Fruit fly (Drosophila melanogaster): ENCODE data around the gene GATAd.
A peak's percentile ranks its signal among the peaks of the same experiment; 100 is the strongest.

Gene GATAd

DNA sequence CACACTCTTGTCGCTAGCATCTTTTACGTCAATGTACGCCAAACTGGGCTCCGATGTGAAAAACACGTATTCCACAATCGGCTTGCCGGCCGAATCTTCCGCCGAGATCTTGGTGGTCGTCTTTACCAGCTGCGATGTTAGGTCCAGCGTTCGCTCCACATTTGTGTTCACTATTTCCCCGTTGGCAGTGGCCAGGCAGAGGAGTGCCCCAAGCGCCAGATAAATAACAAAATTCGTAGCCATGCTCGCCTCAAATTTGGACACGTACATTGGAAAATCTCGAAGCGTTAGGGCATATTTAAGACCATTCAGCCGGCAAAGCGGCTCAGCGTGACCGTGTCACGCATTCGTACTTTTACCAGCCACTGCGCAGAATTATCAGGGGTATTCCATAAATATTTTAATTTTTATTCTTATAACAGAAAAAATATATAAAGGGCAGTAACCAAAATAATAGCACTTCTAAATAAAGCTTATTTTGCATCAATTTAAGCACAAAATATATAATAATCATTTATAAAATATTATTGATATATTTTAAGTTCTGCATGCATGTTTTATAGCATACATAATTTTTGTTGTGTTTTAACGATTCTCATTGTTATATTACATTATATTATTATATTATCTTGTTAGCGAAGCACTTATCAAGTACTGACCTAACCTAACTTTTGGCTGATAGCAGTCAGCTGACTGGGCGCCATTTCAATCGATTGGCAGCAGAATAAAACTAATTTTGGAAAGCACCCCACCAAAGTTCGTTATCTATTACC, 42.1 kb downstream of the GATAd start, which contains the start of the genes CG33303 and dpr19 (continued):
- TF ChIP-seq Doc2 (GFP tag; IDR thresholded peaks at IDR 0.05) (no peak), Ssrp (tag; optimal IDR thresholded peaks at IDR 0.05) (peak; percentile 77), CG6683 (GFP tag; optimal IDR thresholded peaks at IDR 0.05) (peak; percentile 68), Lhr (GFP tag; optimal IDR thresholded peaks at IDR 0.05) (peak; percentile 55), HmgZ (tag; optimal IDR thresholded peaks at IDR 0.05) (peak; percentile 48), crc (GFP tag; optimal IDR thresholded peaks at IDR 0.05) (no peak), CG12942 (GFP tag; optimal IDR thresholded peaks at IDR 0.05) (peak; percentile 38), nom (GFP tag; optimal IDR thresholded peaks at IDR 0.05) (peak; percentile 32), Dp (GFP tag; optimal IDR thresholded peaks at IDR 0.05) (peak; percentile 30), CG10366 (GFP tag; IDR thresholded peaks at IDR 0.05) (peak; percentile 34; the same call in 1 of the 2 replicates), CG18619 (GFP tag; optimal IDR thresholded peaks at IDR 0.05) (peak; percentile 68), mirr (GFP tag; optimal IDR thresholded peaks at IDR 0.05) (no peak), CG2202 (tag; optimal IDR thresholded peaks at IDR 0.05) (peak; percentile 63), Abd-B (GFP tag; optimal IDR thresholded peaks at IDR 0.05) (no peak), CoRest (tag; optimal IDR thresholded peaks at IDR 0.05) (peak; percentile 83), Mes4 (GFP tag; optimal IDR thresholded peaks at IDR 0.05) (no peak), sens-2 (GFP tag; IDR thresholded peaks at IDR 0.05) (no peak), Gsc (GFP tag; IDR thresholded peaks at IDR 0.05) (no peak), CG14441 (GFP tag; IDR thresholded peaks at IDR 0.05) (no peak), exex (tag; optimal IDR thresholded peaks at IDR 0.05) (no peak), CG5953 (GFP tag; IDR thresholded peaks at IDR 0.05) (no peak), Asciz (GFP tag; optimal IDR thresholded peaks at IDR 0.05) (peak; percentile 9), eve (GFP tag; optimal IDR thresholded peaks at IDR 0.05) (no peak), az2 (GFP tag; optimal IDR thresholded peaks at IDR 0.05) (peak; percentile 54), Sox102F (GFP tag; optimal IDR thresholded peaks at IDR 0.05) (no peak), CG7372 (GFP tag; IDR thresholded peaks at IDR 0.05) (peak; percentile 53), cwo (GFP tag; optimal IDR thresholded peaks at IDR 0.05) (peak; percentile 62), CG5245 (GFP tag; optimal IDR thresholded peaks at IDR 0.05) (no peak), onecut (GFP tag; IDR thresholded peaks at IDR 0.05) (peak; percentile 89), CG6689 (GFP tag; IDR thresholded peaks at IDR 0.05) (peak; percentile 68), Vsx1 (GFP tag; optimal IDR thresholded peaks at IDR 0.05) (no peak), Mrtf (GFP tag; IDR thresholded peaks at IDR 0.05) (no peak), Kr (GFP tag; optimal IDR thresholded peaks at IDR 0.05) (no peak), NK7.1 (GFP tag; optimal IDR thresholded peaks at IDR 0.05) (no peak), CG17186 (GFP tag; optimal IDR thresholded peaks at IDR 0.05) (no peak), her (GFP tag; optimal IDR thresholded peaks at IDR 0.05) (no peak), lmd (GFP tag; IDR thresholded peaks at IDR 0.05) (peak; percentile 52; the same call in 1 of the 2 replicates), CG10431 (GFP tag; optimal IDR thresholded peaks at IDR 0.05) (peak; percentile 46), CG16863 (GFP tag; optimal IDR thresholded peaks at IDR 0.05) (no peak), gce (GFP tag; IDR thresholded peaks at IDR 0.05) (peak; percentile 76), Dip3 (GFP tag; optimal IDR thresholded peaks at IDR 0.05) (no peak), so (GFP tag; IDR thresholded peaks at IDR 0.05) (0 out of 3 replicates have a peak, but pooled peaks have one; percentile 7), CG15514 (GFP tag; optimal IDR thresholded peaks at IDR 0.05) (peak; percentile 69), p53 (GFP tag; optimal IDR thresholded peaks at IDR 0.05) (no peak), CG9932 (GFP tag; IDR thresholded peaks at IDR 0.05) (peak; percentile 17; the same call in 1 of the 2 replicates), z (GFP tag; IDR thresholded peaks at IDR 0.05) (no peak), gfzf (GFP tag; optimal IDR thresholded peaks at IDR 0.05) (peak; percentile 78), chinmo (GFP tag; IDR thresholded peaks at IDR 0.05; ENCODE audit: partially characterized antibody) (0 out of 4 replicates have a peak, but pooled peaks have one; percentile 41), E2f1 (GFP tag; IDR thresholded peaks at IDR 0.05) (peak; percentile 60)

Measured in whole organism, embryonic.